Fruit fly (Drosophila melanogaster) whole organism, pupa: ENCODE measurements around the gene CG34303.

Experiments used
- CG10348 ChIP-seq: fragments of 200-800 bp; sonication (Bioruptor generic); IDR thresholded peaks from 2 replicates; pipeline ENCODE4 v1.3.6; 2022; ENCODE audit warnings: missing biosample characterization, missing genetic modification characterization
- CG12605 ChIP-seq: fragments of 200-800 bp; sonication (Bioruptor generic); IDR thresholded peaks from 2 replicates; pipeline ENCODE4 v1.3.6; 2022; ENCODE audit warnings: missing biosample characterization, missing genetic modification characterization
- CG13204 ChIP-seq: fragments of 200-800 bp; sonication (Bioruptor generic); optimal IDR thresholded peaks from 2 replicates; lab custom pipeline; 2018; ENCODE audit warnings: missing biosample characterization, mild to moderate bottlenecking, missing genetic modification characterization, moderate library complexity
- CG14655 ChIP-seq: fragments of 200-800 bp; sonication (Bioruptor generic); optimal IDR thresholded peaks from 3 replicates; lab custom pipeline; 2017; ENCODE audit warnings: mild to moderate bottlenecking, missing biosample characterization, missing genetic modification reagents, missing genetic modification characterization
- CG15710 ChIP-seq: fragments of 200-800 bp; sonication (Bioruptor generic); optimal IDR thresholded peaks from 2 replicates; lab custom pipeline; 2018; ENCODE audit warnings: missing biosample characterization, mild to moderate bottlenecking, missing genetic modification characterization, moderate library complexity
- CG17806 ChIP-seq: fragments of 200-800 bp; sonication (Bioruptor generic); optimal IDR thresholded peaks from 2 replicates; lab custom pipeline; 2018; ENCODE audit warnings: missing biosample characterization, mild to moderate bottlenecking, missing genetic modification characterization, moderate library complexity
- CG32121 ChIP-seq: fragments of 200-800 bp; sonication (Bioruptor generic); IDR thresholded peaks from 2 replicates; pipeline ENCODE4 v1.3.6; 2022; ENCODE audit warnings: missing biosample characterization, missing genetic modification characterization
- CG34367 ChIP-seq: fragments of 200-800 bp; sonication (Bioruptor generic); optimal IDR thresholded peaks from 2 replicates; lab custom pipeline; 2018; ENCODE audit warnings: missing biosample characterization, mild to moderate bottlenecking, missing genetic modification characterization
- CG4496 ChIP-seq: fragments of 200-800 bp; sonication (Bioruptor generic); IDR thresholded peaks from 3 replicates; pipeline ENCODE4 v1.3.6; 2022; ENCODE audit warnings: missing biosample characterization, missing genetic modification characterization
- CG8159 ChIP-seq: fragments of 200-800 bp; sonication (Bioruptor generic); optimal IDR thresholded peaks from 3 replicates; lab custom pipeline; 2018; ENCODE audit warnings: missing biosample characterization, mild to moderate bottlenecking, missing genetic modification characterization, moderate library complexity
- CG8301 ChIP-seq: fragments of 200-800 bp; sonication (Bioruptor generic); optimal IDR thresholded peaks from 2 replicates; lab custom pipeline; 2018; ENCODE audit warnings: missing biosample characterization, mild to moderate bottlenecking, missing genetic modification characterization
- CG9948 ChIP-seq: fragments of 200-800 bp; sonication (Bioruptor generic); optimal IDR thresholded peaks from 2 replicates; lab custom pipeline; 2018; ENCODE audit warnings: missing biosample characterization, mild to moderate bottlenecking, missing genetic modification characterization, moderate library complexity
- D1 ChIP-seq: fragments of 200-800 bp; sonication (Bioruptor generic); optimal IDR thresholded peaks from 2 replicates; lab custom pipeline; 2018; ENCODE audit warnings: missing biosample characterization, mild to moderate bottlenecking, missing genetic modification characterization, moderate library complexity
- EcR ChIP-seq: fragments of 200-800 bp; sonication (Bioruptor generic); optimal IDR thresholded peaks from 3 replicates; lab custom pipeline; 2019; ENCODE audit warnings: missing biosample characterization, missing genetic modification characterization, mild to moderate bottlenecking, moderate library complexity, missing genetic modification reagents
- Ets98B ChIP-seq: fragments of 200-800 bp; sonication (Bioruptor generic); IDR thresholded peaks from 2 replicates; pipeline ENCODE4 v1.3.6; 2022; ENCODE audit warnings: missing biosample characterization, missing genetic modification characterization
- Pif1A ChIP-seq: fragments of 200-800 bp; sonication (Bioruptor generic); optimal IDR thresholded peaks from 3 replicates; lab custom pipeline; 2016; ENCODE audit warnings: missing biosample characterization, missing genetic modification characterization
- Pif1B ChIP-seq: fragments of 200-800 bp; sonication (Bioruptor generic); optimal IDR thresholded peaks from 3 replicates; lab custom pipeline; 2016; ENCODE audit warnings: missing biosample characterization, missing genetic modification characterization
- Snoo ChIP-seq: fragments of 200-800 bp; sonication (Bioruptor generic); optimal IDR thresholded peaks from 3 replicates; lab custom pipeline; 2017; ENCODE audit warnings: missing biosample characterization, mild to moderate bottlenecking, missing genetic modification characterization, inconsistent platforms
- fd96Ca ChIP-seq: fragments of 200-800 bp; sonication (Bioruptor generic); IDR thresholded peaks from 3 replicates; pipeline ENCODE4 v1.3.6; 2022; ENCODE audit warnings: missing biosample characterization, missing genetic modification characterization
- gl ChIP-seq: fragments of 200-800 bp; sonication (Bioruptor generic); optimal IDR thresholded peaks from 2 replicates; lab custom pipeline; 2018; ENCODE audit warnings: missing biosample characterization, mild to moderate bottlenecking, missing genetic modification characterization
- rn ChIP-seq: fragments of 200-800 bp; sonication (Bioruptor generic); IDR thresholded peaks from 2 replicates; pipeline ENCODE4 v1.3.6; 2022; ENCODE audit warnings: missing biosample characterization, missing genetic modification characterization

The CG34303 gene

DNA sequence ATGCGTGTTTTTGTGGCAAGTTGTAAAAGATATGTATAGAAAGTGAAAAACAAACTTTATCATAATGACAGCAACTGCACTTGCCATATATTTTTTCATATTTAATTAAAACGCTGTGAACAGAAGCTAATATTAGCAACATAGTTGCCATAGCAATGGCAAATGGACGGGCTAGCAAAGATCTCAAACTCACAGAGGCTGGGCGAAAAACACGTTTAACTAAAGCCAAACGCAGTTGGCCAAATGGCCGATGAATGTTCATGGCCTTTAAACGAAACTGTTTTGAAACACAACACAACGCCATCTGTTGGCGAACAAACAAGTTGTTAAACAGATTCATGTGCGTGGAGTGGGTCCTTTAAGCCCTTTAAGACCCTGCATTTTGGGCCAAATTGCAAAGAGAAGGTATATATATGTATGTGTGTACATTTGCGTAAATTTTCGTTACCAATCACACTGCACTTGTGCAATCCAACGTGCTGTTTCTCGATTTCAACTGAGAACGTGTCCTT lies 3.2 kb downstream of the CG34303 start:
- TF ChIP-seq CG10348 (GFP tag; lab: Robert Waterston, UW) (no peak), CG14655 (GFP tag; lab: Kevin White, UChicago) (no peak), CG12605 (GFP tag; lab: Robert Waterston, UW) (no peak), CG13204 (GFP tag; lab: Kevin White, UChicago) (no peak), CG15710 (no peak), EcR (GFP tag; lab: Kevin White, UChicago) (no peak), CG4496 (GFP tag; lab: Robert Waterston, UW) (no peak), CG9948 (tag; lab: Kevin White, UChicago) (no peak), Snoo (tag; lab: Kevin White, UChicago) (no peak), rn (GFP tag; lab: Robert Waterston, UW) (no peak), CG17806 (tag; lab: Kevin White, UChicago) (no peak)
- TF ChIP-seq, all 21 proteins: peak for 0

DNA sequence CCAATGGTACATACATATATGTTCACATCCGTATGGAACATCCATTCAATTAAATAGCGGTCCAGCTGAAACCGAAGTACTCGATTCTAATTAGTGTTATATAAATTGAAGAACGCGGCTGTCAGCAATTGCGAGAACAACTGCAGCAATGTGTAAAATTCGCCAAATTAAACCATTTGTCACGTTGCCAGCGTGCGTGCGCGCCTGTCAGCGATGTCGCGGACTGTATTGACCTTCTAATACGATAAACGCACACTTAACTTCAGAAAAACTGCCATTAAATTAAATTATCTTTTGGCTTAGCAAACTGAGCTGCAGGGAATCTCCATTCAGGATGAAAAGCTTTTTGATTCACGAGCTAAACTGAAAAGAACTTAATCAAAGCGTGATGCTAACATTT lies 4.5 kb downstream of the CG34303 start:
- TF ChIP-seq CG12605 (GFP tag; lab: Robert Waterston, UW) = no peak
- TF ChIP-seq CG8159 (tag; lab: Kevin White, UChicago) = no peak
- TF ChIP-seq CG17806 (tag; lab: Kevin White, UChicago) = no peak
- no peak for TF ChIP-seq EcR (GFP tag; lab: Kevin White, UChicago)
- TF ChIP-seq Pif1B = no peak
- no peak for TF ChIP-seq Pif1A (GFP tag; lab: Kevin White, UChicago)
- no peak for TF ChIP-seq rn (GFP tag; lab: Robert Waterston, UW)
- TF ChIP-seq CG15710 = no peak
- no peak for TF ChIP-seq CG4496 (GFP tag; lab: Robert Waterston, UW)
- no peak for TF ChIP-seq CG34367 (tag; lab: Kevin White, UChicago)
- no peak for TF ChIP-seq CG10348 (GFP tag; lab: Robert Waterston, UW)
- TF ChIP-seq CG14655 (GFP tag; lab: Kevin White, UChicago) = no peak
- TF ChIP-seq CG8301 (tag; lab: Kevin White, UChicago) = no peak
- TF ChIP-seq CG32121 (GFP tag; lab: Robert Waterston, UW) = no peak
- no peak for TF ChIP-seq fd96Ca (GFP tag; lab: Robert Waterston, UW)
- TF ChIP-seq CG9948 (tag; lab: Kevin White, UChicago) = no peak
- no peak for TF ChIP-seq Snoo (tag; lab: Kevin White, UChicago)
- no peak for TF ChIP-seq D1 (tag; lab: Kevin White, UChicago)
- no peak for TF ChIP-seq Ets98B
- no peak for TF ChIP-seq gl (tag; lab: Kevin White, UChicago)

DNA sequence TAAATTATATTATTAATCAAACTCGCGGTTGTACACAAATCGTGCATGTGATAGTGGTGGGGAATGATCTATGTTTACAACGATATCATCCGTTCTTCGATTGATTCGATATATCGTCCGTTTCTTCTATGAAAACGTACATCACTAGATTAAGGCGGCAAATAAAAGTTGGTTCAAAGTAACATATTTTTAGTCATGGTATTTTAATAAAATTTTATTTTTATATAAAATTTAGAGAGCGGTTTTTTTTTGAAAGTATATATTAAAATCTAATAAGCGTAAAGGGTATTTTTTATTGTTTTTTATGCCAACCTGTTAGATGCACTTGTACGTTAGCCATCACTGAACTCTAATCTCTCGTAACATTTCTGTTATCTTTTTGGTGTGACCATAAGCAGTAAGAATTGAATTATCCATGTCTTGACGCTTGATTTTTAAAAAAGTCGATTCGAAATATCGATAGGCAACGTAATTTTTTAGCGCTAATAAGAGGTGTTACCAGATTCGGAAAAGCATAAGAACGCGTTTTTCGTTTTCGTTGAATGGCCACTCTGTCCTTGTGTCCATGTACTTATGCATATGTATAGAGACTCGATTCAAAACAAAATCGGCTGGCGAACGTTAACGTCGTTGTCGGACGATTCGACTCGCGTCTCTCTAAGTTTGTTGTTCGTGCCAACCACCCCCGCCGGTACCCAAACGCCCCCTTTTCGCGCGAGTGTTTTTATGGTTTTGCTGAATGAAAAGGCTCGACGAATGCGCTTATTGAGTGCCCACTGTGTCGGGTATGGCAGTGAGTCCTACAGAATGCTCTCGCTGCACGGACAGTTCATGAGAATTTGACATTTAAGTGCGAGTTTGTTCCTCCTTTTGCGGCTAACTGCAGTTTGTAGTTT lies 7.3 kb downstream of the CG34303 start, which contains the start of the genes TAF1B and Invadolysin:
TSS of gene TAF1B (minus strand) at position 82 of the 896 bp plus-strand sequence.
TSS of gene Invadolysin (plus strand) at position 566 of the 896 bp plus-strand sequence.
- TF ChIP-seq CG17806 (tag; lab: Kevin White, UChicago) (no peak), Ets98B (peak; percentile 62), EcR (GFP tag; lab: Kevin White, UChicago) (peak; percentile 60), rn (GFP tag; lab: Robert Waterston, UW) (no peak), Snoo (tag; lab: Kevin White, UChicago) (no peak), CG14655 (GFP tag; lab: Kevin White, UChicago) (peak; percentile 9), CG15710 (peak; percentile 10), CG13204 (GFP tag; lab: Kevin White, UChicago) (peak; percentile 23), fd96Ca (GFP tag; lab: Robert Waterston, UW) (peak; percentile 38; the same call in 1 of the 3 replicates), CG8301 (tag; lab: Kevin White, UChicago) (no peak), CG8159 (tag; lab: Kevin White, UChicago) (peak; percentile 17), gl (tag; lab: Kevin White, UChicago) (peak; percentile 27), D1 (tag; lab: Kevin White, UChicago) (no peak), CG34367 (tag; lab: Kevin White, UChicago) (no peak), Pif1A (GFP tag; lab: Kevin White, UChicago) (peak; percentile 8), CG32121 (GFP tag; lab: Robert Waterston, UW) (no peak), CG12605 (GFP tag; lab: Robert Waterston, UW) (peak; percentile 54; the same call in 1 of the 2 replicates), Pif1B (no peak), CG9948 (tag; lab: Kevin White, UChicago) (no peak), CG4496 (GFP tag; lab: Robert Waterston, UW) (peak; percentile 10; the same call in 1 of the 3 replicates)

DNA sequence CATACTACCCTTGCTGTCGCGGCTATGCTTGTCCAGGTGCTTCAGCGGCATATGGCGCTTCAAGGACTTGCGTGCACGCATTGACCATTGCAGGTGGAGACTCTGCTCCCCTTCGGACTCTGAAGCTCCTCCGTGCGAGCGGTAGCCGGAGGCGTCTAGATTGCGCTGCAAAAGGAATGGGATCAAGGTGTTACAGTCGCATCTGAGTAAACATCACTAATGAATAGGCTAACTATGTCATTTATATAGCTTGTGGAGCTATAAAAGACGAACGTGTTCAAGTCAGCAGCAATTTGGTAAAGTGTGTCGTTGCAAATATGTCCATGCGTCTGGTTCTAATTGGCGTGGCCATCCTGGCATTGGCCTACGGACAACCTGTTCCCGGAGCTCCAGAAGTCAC lies 8.9 kb downstream of the CG34303 start, which contains the start of gene CG42759:
TSS of gene CG42759 (plus strand) at position 301 of the 400 bp plus-strand sequence.
- no peak for TF ChIP-seq CG13204 (GFP tag; lab: Kevin White, UChicago)
- no peak for TF ChIP-seq CG10348 (GFP tag; lab: Robert Waterston, UW)
- no peak for TF ChIP-seq CG14655 (GFP tag; lab: Kevin White, UChicago)
- no peak for TF ChIP-seq CG4496 (GFP tag; lab: Robert Waterston, UW)
- TF ChIP-seq Snoo (tag; lab: Kevin White, UChicago) = no peak
